Fruit fly (Drosophila melanogaster): ENCODE data around the gene NLaz.

Gene NLaz

dm6 chr2L:1316422-1316821, 45.2 kb downstream of the NLaz start (continued):
- TF ChIP-seq lilli (GFP tag; optimal IDR thresholded peaks at IDR 0.05) (peak; percentile 36), stc (GFP tag; IDR thresholded peaks at IDR 0.05) (peak; percentile 54; the same call in 1 of the 2 replicates), Tbp (GFP tag; optimal IDR thresholded peaks at IDR 0.05) (no peak), Trl (optimal IDR thresholded peaks at IDR 0.05) (no peak), Trl (GFP tag; optimal IDR thresholded peaks at IDR 0.05) (no peak), knrl (GFP tag; IDR thresholded peaks at IDR 0.05; ENCODE audit: partially characterized antibody) (no peak), CG3407 (GFP tag; optimal IDR thresholded peaks at IDR 0.05) (peak; percentile 5), CG14860 (GFP tag; IDR thresholded peaks at IDR 0.05; ENCODE audit: partially characterized antibody) (no peak), MTF-1 (GFP tag; optimal IDR thresholded peaks at IDR 0.05; ENCODE audit: borderline replicate concordance) (no peak), fd3F (GFP tag; optimal IDR thresholded peaks at IDR 0.05) (no peak), wdn (GFP tag; IDR thresholded peaks at IDR 0.05) (no peak), Dek (tag; optimal IDR thresholded peaks at IDR 0.05) (no peak), row (GFP tag; IDR thresholded peaks at IDR 0.05) (peak; percentile 68; the same call in 2 of the 3 replicates), kni (GFP tag; optimal IDR thresholded peaks at IDR 0.05) (no peak), D19B (GFP tag; optimal IDR thresholded peaks at IDR 0.05) (no peak), pum (GFP tag; optimal IDR thresholded peaks at IDR 0.05) (no peak), Taf1 (GFP tag; IDR thresholded peaks at IDR 0.05) (no peak; the same call in 1 of the 2 replicates), CG8924 (tag; optimal IDR thresholded peaks at IDR 0.05) (peak; percentile 19), lola (GFP tag; optimal IDR thresholded peaks at IDR 0.05) (no peak), org-1 (GFP tag; optimal IDR thresholded peaks at IDR 0.05) (no peak), CG2889 (GFP tag; IDR thresholded peaks at IDR 0.05) (no peak), unpg (GFP tag; optimal IDR thresholded peaks at IDR 0.05) (peak; percentile 50), CG3995 (GFP tag; optimal IDR thresholded peaks at IDR 0.05) (no peak), CG4282 (GFP tag; optimal IDR thresholded peaks at IDR 0.05) (no peak), Dip3 (GFP tag; optimal IDR thresholded peaks at IDR 0.05) (no peak), CG7556 (GFP tag; optimal IDR thresholded peaks at IDR 0.05) (peak; percentile 54), CG15269 (tag; optimal IDR thresholded peaks at IDR 0.05) (peak; percentile 35), CG18011 (GFP tag; optimal IDR thresholded peaks at IDR 0.05) (no peak), crp (GFP tag; optimal IDR thresholded peaks at IDR 0.05) (no peak), nau (GFP tag; optimal IDR thresholded peaks at IDR 0.05) (no peak), eve (GFP tag; optimal IDR thresholded peaks at IDR 0.05) (peak in 1 of 2 experiments; percentile 56), CG4617 (GFP tag; optimal IDR thresholded peaks at IDR 0.05; ENCODE audit: borderline replicate concordance) (no peak), CG4424 (GFP tag; optimal IDR thresholded peaks at IDR 0.05) (peak; percentile 10), CG15514 (GFP tag; optimal IDR thresholded peaks at IDR 0.05) (peak; percentile 24), sens (GFP tag) (no peak), CG31441 (GFP tag; IDR thresholded peaks at IDR 0.05) (peak; percentile 47), Dip2 (GFP tag; IDR thresholded peaks at IDR 0.05) (no peak), Meics (GFP tag; optimal IDR thresholded peaks at IDR 0.05) (peak; percentile 39), CG13424 (tag; optimal IDR thresholded peaks at IDR 0.05) (peak; percentile 2), CG42726 (GFP tag; IDR thresholded peaks at IDR 0.05; ENCODE audit: partially characterized antibody) (no peak), CG30431 (GFP tag; optimal IDR thresholded peaks at IDR 0.05) (peak; percentile 8), CG17186 (GFP tag; optimal IDR thresholded peaks at IDR 0.05) (no peak), ase (GFP tag; IDR thresholded peaks at IDR 0.05) (0 out of 3 replicates have a peak, but pooled peaks have one; percentile 36), sug (tag; optimal IDR thresholded peaks at IDR 0.05) (no peak), ttk (GFP tag; IDR thresholded peaks at IDR 0.05) (peak; percentile 7; the same call in 1 of the 2 replicates), vvl (GFP tag; IDR thresholded peaks at IDR 0.05) (peak; percentile 57), CG11093 (GFP tag; IDR thresholded peaks at IDR 0.05) (no peak), CG2116 (GFP tag; optimal IDR thresholded peaks at IDR 0.05) (no peak), pita (GFP tag; optimal IDR thresholded peaks at IDR 0.05) (no peak), btn (GFP tag; optimal IDR thresholded peaks at IDR 0.05) (no peak), C15 (GFP tag; IDR thresholded peaks at IDR 0.05) (no peak)

Data from whole organism, embryonic.